Worm (Caenorhabditis elegans) whole organism, L3 larva: Measurements from ENCODE around the gene srx-36.
A peak's percentile ranks its signal among the peaks of the same experiment; 100 is the strongest.

Source experiments
- R02D3.7 ChIP-seq: fragments of 150-350 bp; optimal IDR thresholded peaks from 2 replicates; lab custom pipeline; 2014; ENCODE audit warnings: missing biosample characterization, missing genetic modification characterization
- ZK546.5 ChIP-seq: sonication (generic microtip); optimal IDR thresholded peaks from 2 replicates; lab custom pipeline; 2017; ENCODE audit warnings: missing biosample characterization, missing genetic modification characterization
- aly-2 ChIP-seq: fragments of 150-350 bp; optimal IDR thresholded peaks from 2 replicates; lab custom pipeline; 2014; ENCODE audit warnings: missing biosample characterization, missing genetic modification characterization
- ceh-28 ChIP-seq: fragments of 150-350 bp; optimal IDR thresholded peaks from 2 replicates; lab custom pipeline; 2014; ENCODE audit warnings: missing biosample characterization, missing genetic modification reagents, missing genetic modification characterization
- ceh-82 ChIP-seq: fragments of 150-350 bp; optimal IDR thresholded peaks from 2 replicates; lab custom pipeline; 2014; ENCODE audit warnings: missing biosample characterization, missing genetic modification characterization
- egl-5 ChIP-seq: fragments of 150-350 bp; optimal IDR thresholded peaks from 2 replicates; lab custom pipeline; 2017; ENCODE audit warnings: missing biosample characterization, missing genetic modification reagents, missing genetic modification characterization, inconsistent platforms
- elt-1 ChIP-seq: fragments of 150-350 bp; optimal IDR thresholded peaks from 2 replicates; lab custom pipeline; 2014; ENCODE audit warnings: missing biosample characterization, missing genetic modification characterization
- elt-2 ChIP-seq: sonication (generic microtip); optimal IDR thresholded peaks from 2 replicates; lab custom pipeline; 2016; ENCODE audit warnings: missing genetic modification reagents, mild to moderate bottlenecking, missing genetic modification characterization, missing compliant biosample characterization
- elt-3 ChIP-seq, 3 experiments: fragments of 150-350 bp in 1 of 3; sonication (generic microtip) in 2 of 3; optimal IDR thresholded peaks; 2 replicates in 2 of 3; 4 replicates in 1 of 3; lab custom pipeline; 2014 to 2017; ENCODE audit warnings: missing biosample characterization in 3 of 3, missing genetic modification characterization in 3 of 3
- eor-1 ChIP-seq, 2 experiments: fragments of 150-350 bp; optimal IDR thresholded peaks; 2 replicates each; lab custom pipeline; 2014 to 2018; ENCODE audit warnings: missing biosample characterization in 2 of 2, missing genetic modification characterization in 2 of 2
- fos-1 ChIP-seq: fragments of 150-350 bp; optimal IDR thresholded peaks from 2 replicates; lab custom pipeline; 2014; ENCODE audit warnings: missing biosample characterization, missing genetic modification characterization
- hmg-11 ChIP-seq: sonication (generic microtip); optimal IDR thresholded peaks from 2 replicates; lab custom pipeline; 2016; ENCODE audit warnings: missing genetic modification characterization, missing compliant biosample characterization
- jun-1 ChIP-seq: fragments of 150-350 bp; optimal IDR thresholded peaks from 2 replicates; lab custom pipeline; 2014; ENCODE audit warnings: missing biosample characterization, missing genetic modification reagents, missing genetic modification characterization
- lin-15B ChIP-seq: fragments of 150-350 bp; optimal IDR thresholded peaks from 2 replicates; lab custom pipeline; 2014; ENCODE audit warnings: missing biosample characterization, missing genetic modification characterization
- lin-39 ChIP-seq: fragments of 150-350 bp; optimal IDR thresholded peaks from 2 replicates; lab custom pipeline; 2018; ENCODE audit warnings: missing biosample characterization, missing genetic modification reagents, missing genetic modification characterization
- mdl-1 ChIP-seq: fragments of 150-350 bp; optimal IDR thresholded peaks from 2 replicates; lab custom pipeline; 2014; ENCODE audit warnings: missing biosample characterization, missing genetic modification characterization
- mml-1 ChIP-seq: fragments of 150-350 bp; sonication (generic microtip); optimal IDR thresholded peaks from 3 replicates; lab custom pipeline; 2014; ENCODE audit warnings: missing biosample characterization, missing genetic modification characterization
- nfya-1 ChIP-seq: sonication (generic microtip); optimal IDR thresholded peaks from 2 replicates; lab custom pipeline; 2017; ENCODE audit warnings: missing genetic modification characterization, mild to moderate bottlenecking, missing compliant biosample characterization, antibody characterized with exemption, moderate library complexity; ENCODE audit not compliant: insufficient read depth
- nhr-12 ChIP-seq: fragments of 150-350 bp; optimal IDR thresholded peaks from 2 replicates; lab custom pipeline; 2014; ENCODE audit warnings: missing biosample characterization, missing genetic modification characterization
- nhr-23 ChIP-seq: fragments of 150-350 bp; optimal IDR thresholded peaks from 2 replicates; lab custom pipeline; 2014; ENCODE audit warnings: missing biosample characterization, missing genetic modification reagents, missing genetic modification characterization
- nhr-237 ChIP-seq: fragments of 150-350 bp; optimal IDR thresholded peaks from 2 replicates; lab custom pipeline; 2014; ENCODE audit warnings: missing biosample characterization, missing genetic modification characterization
- nhr-25 ChIP-seq: sonication (generic microtip); optimal IDR thresholded peaks from 2 replicates; lab custom pipeline; 2017; ENCODE audit warnings: missing biosample characterization, missing genetic modification characterization
- nhr-28 ChIP-seq: fragments of 150-350 bp; optimal IDR thresholded peaks from 2 replicates; lab custom pipeline; 2014; ENCODE audit warnings: missing biosample characterization, missing genetic modification characterization
- nhr-43 ChIP-seq: sonication (generic microtip); optimal IDR thresholded peaks from 2 replicates; lab custom pipeline; 2016; ENCODE audit warnings: mild to moderate bottlenecking, missing genetic modification characterization, missing compliant biosample characterization; ENCODE audit not compliant: poor library complexity, severe bottlenecking
- nhr-67 ChIP-seq: fragments of 150-350 bp; optimal IDR thresholded peaks from 2 replicates; lab custom pipeline; 2014; ENCODE audit warnings: missing biosample characterization, missing genetic modification characterization
- nhr-76 ChIP-seq: fragments of 150-350 bp; sonication (generic microtip); optimal IDR thresholded peaks from 5 replicates; lab custom pipeline; 2014; ENCODE audit warnings: missing biosample characterization, missing genetic modification characterization
- nhr-77 ChIP-seq: fragments of 150-350 bp; optimal IDR thresholded peaks from 2 replicates; lab custom pipeline; 2014; ENCODE audit warnings: missing biosample characterization, missing genetic modification characterization
- pqm-1 ChIP-seq: fragments of 150-350 bp; optimal IDR thresholded peaks from 2 replicates; lab custom pipeline; 2017; ENCODE audit warnings: missing biosample characterization, missing genetic modification characterization, inconsistent platforms
- skn-1 ChIP-seq: fragments of 150-350 bp; optimal IDR thresholded peaks from 2 replicates; lab custom pipeline; 2014; ENCODE audit warnings: missing biosample characterization, missing genetic modification characterization
- snpc-4 ChIP-seq: fragments of 150-350 bp; optimal IDR thresholded peaks from 2 replicates; lab custom pipeline; 2014; ENCODE audit warnings: missing biosample characterization, missing genetic modification characterization
- tbx-2 ChIP-seq: sonication (generic microtip); optimal IDR thresholded peaks from 2 replicates; lab custom pipeline; 2016; ENCODE audit warnings: mild to moderate bottlenecking, missing genetic modification characterization, missing compliant biosample characterization
- unc-39 ChIP-seq: sonication (generic microtip); optimal IDR thresholded peaks from 4 replicates; lab custom pipeline; 2017; ENCODE audit warnings: missing biosample characterization, missing genetic modification characterization
- zag-1 ChIP-seq: fragments of 150-350 bp; optimal IDR thresholded peaks from 2 replicates; lab custom pipeline; 2014; ENCODE audit warnings: missing biosample characterization, missing genetic modification characterization
- ztf-11 ChIP-seq: fragments of 150-350 bp; optimal IDR thresholded peaks from 2 replicates; lab custom pipeline; 2014; ENCODE audit warnings: missing biosample characterization, missing genetic modification characterization
- ztf-4 ChIP-seq: fragments of 150-350 bp; optimal IDR thresholded peaks from 2 replicates; lab custom pipeline; 2014; ENCODE audit warnings: missing biosample characterization, missing genetic modification characterization

srx-36 gene

DNA sequence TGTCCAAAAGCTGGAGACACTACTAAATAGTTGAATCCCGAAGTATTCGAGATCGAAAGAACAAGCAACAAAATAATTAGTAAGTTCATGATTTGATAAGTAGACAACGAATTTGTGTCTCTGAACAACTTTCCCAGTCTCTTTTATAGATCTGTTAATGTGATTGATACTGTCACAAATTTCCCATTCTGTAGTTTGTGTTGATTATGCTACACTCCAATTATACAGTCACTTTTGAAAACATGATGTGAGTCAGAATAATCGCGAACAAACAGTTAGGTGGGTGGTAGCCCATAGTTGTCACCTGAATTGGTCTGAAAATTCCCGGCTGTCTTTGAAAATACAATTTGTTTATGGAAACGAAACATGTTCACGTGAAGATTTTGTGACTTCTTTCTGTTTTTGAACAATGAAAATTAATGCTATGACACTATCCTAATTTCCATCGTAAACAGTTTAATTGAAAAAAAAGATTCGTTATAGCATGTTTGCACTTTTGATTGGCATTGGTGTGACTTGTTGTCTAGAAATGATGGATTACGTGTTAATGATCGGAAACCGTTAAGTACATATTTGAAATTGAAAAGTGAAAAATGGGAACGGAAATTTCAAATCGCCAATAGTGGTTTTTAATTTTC is 32.7 kb upstream of the srx-36 start, which contains the start of gene ugt-41:
ugt-41 (minus strand) TSS at position 119 of the 638 bp plus-strand sequence.
- TF ChIP-seq elt-2 (tag; lab: Kevin White, UChicago) (peak; percentile 15), lin-39 (tag; lab: Kevin White, UChicago) (no peak), egl-5 (tag; lab: Kevin White, UChicago) (no peak), unc-39 (tag; lab: Kevin White, UChicago) (no peak), nhr-67 (tag; lab: Kevin White, UChicago) (no peak), ztf-4 (tag; lab: Kevin White, UChicago) (no peak), hmg-11 (tag; lab: Kevin White, UChicago) (no peak), ceh-28 (no peak)

ce11 chrV:7159391-7159790 is 28.5 kb upstream of the srx-36 start, which contains the start of gene str-204:
Gene str-204, plus strand, starts transcription at chrV:7159691.
- TF ChIP-seq mdl-1 (no peak), nhr-28 (tag; lab: Kevin White, UChicago) (no peak)

ce11 chrV:7157089-7157488 is 26.2 kb upstream of the srx-36 start, which contains the start of gene ugt-39:
Gene ugt-39, plus strand, starts transcription at chrV:7157142.
- no peak for TF ChIP-seq tbx-2
- TF ChIP-seq snpc-4 (tag; lab: Kevin White, UChicago): no peak
- no peak for TF ChIP-seq mml-1 (tag; lab: Kevin White, UChicago)
- TF ChIP-seq skn-1 (tag; lab: Kevin White, UChicago): peak; percentile 38
- TF ChIP-seq pqm-1 (tag; lab: Kevin White, UChicago): peak; percentile 69
- TF ChIP-seq ZK546.5: no peak
- TF ChIP-seq elt-2 (tag; lab: Kevin White, UChicago): peak; percentile 61
- TF ChIP-seq, all 47 proteins: peak for 3

DNA sequence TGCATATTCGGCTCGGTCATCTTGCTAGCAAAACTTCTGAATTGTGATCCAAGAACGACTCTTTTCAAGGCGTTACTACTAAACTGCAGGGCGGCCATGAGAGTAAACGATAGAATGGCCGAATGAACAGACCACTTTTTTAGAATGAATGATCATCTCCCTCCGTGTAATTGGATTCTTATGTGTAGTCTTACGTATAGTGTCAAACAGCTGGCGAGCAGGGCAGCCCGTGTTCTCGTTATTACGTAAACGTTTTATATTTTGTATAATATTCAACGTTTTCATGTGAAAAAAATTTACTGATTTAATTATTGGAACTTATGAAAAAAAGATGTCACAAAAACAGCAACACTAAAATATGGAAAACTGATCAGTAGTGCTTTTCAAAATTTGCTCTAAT is 25.2 kb upstream of the srx-36 start, which contains the start of gene F10D2.10:
F10D2.10 (minus strand) TSS at position 101 of the 400 bp plus-strand sequence.
- TF ChIP-seq nfya-1 (tag; lab: Kevin White, UChicago) (no peak), elt-3 (tag; optimal IDR thresholded peaks at IDR 0.05; lab: Kevin White, UChicago) (no peak), nhr-28 (tag; lab: Kevin White, UChicago) (no peak), lin-39 (tag; lab: Kevin White, UChicago) (no peak), eor-1 (tag; optimal IDR thresholded peaks at IDR 0.05; lab: Kevin White, UChicago) (no peak), fos-1 (no peak), elt-2 (tag; lab: Kevin White, UChicago) (no peak), nhr-237 (tag; lab: Kevin White, UChicago) (no peak), nhr-43 (tag; lab: Kevin White, UChicago) (no peak), jun-1 (tag; lab: Kevin White, UChicago) (no peak), nhr-12 (no peak), aly-2 (no peak)

DNA sequence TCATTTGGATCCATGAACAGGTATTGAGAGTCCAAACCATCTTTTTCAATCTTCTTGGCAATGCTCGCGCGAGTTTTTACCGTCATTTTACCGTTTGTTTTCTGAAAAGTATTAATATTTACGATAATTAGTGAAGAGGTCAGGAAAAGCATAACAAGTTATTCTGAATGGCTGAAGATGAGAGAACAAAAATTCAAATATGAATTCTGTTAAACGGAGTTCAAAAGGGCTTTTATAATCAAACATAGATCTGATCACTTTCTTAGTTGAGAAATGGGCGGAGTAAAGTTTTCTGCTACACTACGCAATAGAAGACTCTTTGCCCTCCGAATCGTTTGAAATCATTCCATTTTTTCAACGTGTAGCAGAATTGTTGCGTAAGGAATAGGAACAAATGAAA is 22.2 kb upstream of the srx-36 start, which contains the start of gene fat-7:
fat-7 (minus strand) TSS at position 101 of the 400 bp plus-strand sequence.
- TF ChIP-seq ceh-82 (tag; lab: Kevin White, UChicago) (no peak), nhr-25 (tag; lab: Kevin White, UChicago) (no peak), nhr-76 (tag; lab: Kevin White, UChicago) (no peak), snpc-4 (tag; lab: Kevin White, UChicago) (no peak), lin-15B (tag; lab: Kevin White, UChicago) (no peak), nhr-23 (tag; lab: Kevin White, UChicago) (no peak), nhr-77 (tag; lab: Kevin White, UChicago) (no peak), nhr-12 (no peak), R02D3.7 (no peak), lin-39 (tag; lab: Kevin White, UChicago) (no peak), mdl-1 (no peak), elt-1 (no peak), zag-1 (tag; lab: Kevin White, UChicago) (no peak), skn-1 (tag; lab: Kevin White, UChicago) (no peak), ztf-11 (tag; lab: Kevin White, UChicago) (no peak), ceh-28 (no peak), ztf-4 (tag; lab: Kevin White, UChicago) (no peak), pqm-1 (tag; lab: Kevin White, UChicago) (no peak)
